Fruit fly (Drosophila melanogaster) whole organism, wandering third instar larva: ENCODE data around the gene Osi24.

ENCODE experiments used
- CG32264 ChIP-seq: fragments of 200-800 bp; sonication (Bioruptor generic); optimal IDR thresholded peaks from 2 replicates; lab custom pipeline; 2016; ENCODE audit warnings: missing biosample characterization, missing genetic modification characterization
- CG9705 ChIP-seq: fragments of 200-800 bp; sonication (Bioruptor generic); optimal IDR thresholded peaks from 2 replicates; lab custom pipeline; 2018; ENCODE audit warnings: missing biosample characterization, mild to moderate bottlenecking, missing genetic modification characterization
- CrebA ChIP-seq: fragments of 200-800 bp; sonication (Bioruptor generic); optimal IDR thresholded peaks from 2 replicates; lab custom pipeline; 2016; ENCODE audit warnings: missing biosample characterization, mild to moderate bottlenecking, missing genetic modification characterization, borderline replicate concordance
- Dif ChIP-seq: fragments of 200-275, 200-300 bp; sonication (Bioruptor generic); optimal IDR thresholded peaks from 2 replicates; lab custom pipeline; 2018; ENCODE audit warnings: missing biosample characterization, missing genetic modification characterization; ENCODE audit not compliant: partially characterized antibody
- GATAd ChIP-seq: sonication (Bioruptor generic); optimal IDR thresholded peaks from 2 replicates; lab custom pipeline; 2016; ENCODE audit warnings: missing biosample characterization, missing genetic modification characterization
- HLH106 ChIP-seq: fragments of 200-800 bp; optimal IDR thresholded peaks from 3 replicates; lab custom pipeline; 2019; ENCODE audit warnings: missing biosample characterization, mild to moderate bottlenecking, missing genetic modification characterization, moderate library complexity
- Hr83 ChIP-seq: fragments of 200-300 bp; sonication (Bioruptor generic); optimal IDR thresholded peaks from 2 replicates; lab custom pipeline; 2016; ENCODE audit warnings: missing biosample characterization, mild to moderate bottlenecking, missing genetic modification characterization, moderate library complexity; ENCODE audit not compliant: poor library complexity, severe bottlenecking
- Jra ChIP-seq: sonication (Bioruptor generic); optimal IDR thresholded peaks from 2 replicates; lab custom pipeline; 2016; ENCODE audit warnings: missing biosample characterization, missing genetic modification characterization
- Mio ChIP-seq: sonication (Bioruptor generic); optimal IDR thresholded peaks from 2 replicates; lab custom pipeline; 2016; ENCODE audit warnings: missing biosample characterization, missing genetic modification characterization
- Myc ChIP-seq: fragments of >200 bp; optimal IDR thresholded peaks from 2 replicates; lab custom pipeline; 2017
- N ChIP-seq: fragments of >200 bp; optimal IDR thresholded peaks from 2 replicates; lab custom pipeline; 2018; ENCODE audit warnings: missing biosample characterization, missing external identifiers, missing genetic modification characterization
- OdsH ChIP-seq: fragments of 200-800 bp; sonication (Bioruptor generic); optimal IDR thresholded peaks from 2 replicates; lab custom pipeline; 2016; ENCODE audit warnings: missing biosample characterization, mild to moderate bottlenecking, missing genetic modification characterization
- Rel ChIP-seq, 2 experiments: fragments of 200-800 bp; sonication (Bioruptor generic) in 1 of 2; optimal IDR thresholded peaks; 2 replicates in 1 of 2; 3 replicates in 1 of 2; lab custom pipeline; 2016 to 2019; ENCODE audit warnings: mild to moderate bottlenecking in 2 of 2, missing biosample characterization in 2 of 2, missing genetic modification characterization in 2 of 2, moderate library complexity in 1 of 2
- Sp1 ChIP-seq: fragments of 200-800 bp; sonication (Bioruptor generic); optimal IDR thresholded peaks from 3 replicates; lab custom pipeline; 2019; ENCODE audit warnings: missing biosample characterization, mild to moderate bottlenecking, missing genetic modification characterization, moderate library complexity
- Vsx2 ChIP-seq: fragments of 200-300, 225-300 bp; sonication (Bioruptor generic); optimal IDR thresholded peaks from 2 replicates; lab custom pipeline; 2018; ENCODE audit warnings: missing biosample characterization, missing genetic modification characterization; ENCODE audit not compliant: partially characterized antibody
- br ChIP-seq: fragments of 200-800 bp; sonication (Bioruptor generic); optimal IDR thresholded peaks from 2 replicates; lab custom pipeline; 2016; ENCODE audit warnings: missing biosample characterization, missing genetic modification characterization
- brk ChIP-seq: fragments of 200-800 bp; sonication (Bioruptor generic); optimal IDR thresholded peaks from 2 replicates; lab custom pipeline; 2016; ENCODE audit warnings: missing biosample characterization, mild to moderate bottlenecking, missing genetic modification characterization
- dsf ChIP-seq: sonication (Bioruptor generic); optimal IDR thresholded peaks from 2 replicates; lab custom pipeline; 2016; ENCODE audit warnings: missing biosample characterization, missing genetic modification characterization, borderline replicate concordance
- ey ChIP-seq: fragments of 200-800 bp; sonication (Bioruptor generic); optimal IDR thresholded peaks from 2 replicates; lab custom pipeline; 2016; ENCODE audit warnings: missing biosample characterization, missing genetic modification characterization
- foxo ChIP-seq, 2 experiments: fragments of 200-800 bp; sonication (Bioruptor generic); optimal IDR thresholded peaks; 2 replicates in 1 of 2; 3 replicates in 1 of 2; lab custom pipeline; 2016 to 2017; ENCODE audit warnings: missing biosample characterization in 2 of 2, missing genetic modification characterization in 2 of 2
- fru ChIP-seq: fragments of 200-800 bp; sonication (Bioruptor generic); optimal IDR thresholded peaks from 3 replicates; lab custom pipeline; 2016; ENCODE audit warnings: missing biosample characterization, mild to moderate bottlenecking, missing genetic modification characterization
- h ChIP-seq: fragments of 200-800 bp; sonication (Bioruptor generic); optimal IDR thresholded peaks from 3 replicates; lab custom pipeline; 2016; ENCODE audit warnings: missing biosample characterization, mild to moderate bottlenecking, missing genetic modification characterization
- jim ChIP-seq: fragments of 175-275, 200-325 bp; sonication (Bioruptor generic); optimal IDR thresholded peaks from 2 replicates; lab custom pipeline; 2016; ENCODE audit warnings: missing biosample characterization, mild to moderate bottlenecking, missing genetic modification characterization
- lola ChIP-seq: fragments of >200 bp; optimal IDR thresholded peaks from 2 replicates; lab custom pipeline; 2017; ENCODE audit warnings: missing biosample characterization, missing genetic modification characterization
- pan ChIP-seq: fragments of >200 bp; optimal IDR thresholded peaks from 2 replicates; lab custom pipeline; 2017
- sage ChIP-seq: fragments of 200-800 bp; sonication (Bioruptor generic); optimal IDR thresholded peaks from 2 replicates; lab custom pipeline; 2016; ENCODE audit warnings: missing biosample characterization, mild to moderate bottlenecking, missing genetic modification characterization
- sv ChIP-seq: fragments of 200-800 bp; sonication (Bioruptor generic); optimal IDR thresholded peaks from 3 replicates; lab custom pipeline; 2016; ENCODE audit warnings: missing biosample characterization, missing genetic modification characterization
- usp ChIP-seq: fragments of >200 bp; optimal IDR thresholded peaks from 2 replicates; lab custom pipeline; 2017; ENCODE audit warnings: missing biosample characterization, missing genetic modification characterization
- woc ChIP-seq: sonication (Bioruptor generic); optimal IDR thresholded peaks from 2 replicates; lab custom pipeline; 2016; ENCODE audit warnings: missing biosample characterization, mild to moderate bottlenecking, missing genetic modification characterization

Osi24 gene

dm6 chr3R:6234189-6234758 is 35.7 kb downstream of the Osi24 start, which contains the start of gene Osi6:
Gene Osi6 (plus strand): TSS chr3R:6234708.
- no peak for TF ChIP-seq Dif (GFP tag; lab: Kevin White, UChicago)
- no peak for TF ChIP-seq jim (GFP tag; lab: Kevin White, UChicago)
- no peak for TF ChIP-seq GATAd (GFP tag; lab: Kevin White, UChicago)
- no peak for TF ChIP-seq Sp1 (GFP tag; lab: Kevin White, UChicago)
- no peak for TF ChIP-seq N
- TF ChIP-seq woc (GFP tag; lab: Kevin White, UChicago) = no peak
- TF ChIP-seq CrebA (GFP tag; lab: Kevin White, UChicago) = no peak

dm6 chr3R:6238977-6239376 is 40.4 kb downstream of the Osi24 start:
- TF ChIP-seq usp (GFP tag; lab: Kevin White, UChicago) = no peak
- TF ChIP-seq Myc (lab: Kevin White, UChicago) = peak; percentile 53
- TF ChIP-seq GATAd (GFP tag; lab: Kevin White, UChicago) = no peak
- TF ChIP-seq fru (GFP tag; lab: Kevin White, UChicago) = no peak

DNA sequence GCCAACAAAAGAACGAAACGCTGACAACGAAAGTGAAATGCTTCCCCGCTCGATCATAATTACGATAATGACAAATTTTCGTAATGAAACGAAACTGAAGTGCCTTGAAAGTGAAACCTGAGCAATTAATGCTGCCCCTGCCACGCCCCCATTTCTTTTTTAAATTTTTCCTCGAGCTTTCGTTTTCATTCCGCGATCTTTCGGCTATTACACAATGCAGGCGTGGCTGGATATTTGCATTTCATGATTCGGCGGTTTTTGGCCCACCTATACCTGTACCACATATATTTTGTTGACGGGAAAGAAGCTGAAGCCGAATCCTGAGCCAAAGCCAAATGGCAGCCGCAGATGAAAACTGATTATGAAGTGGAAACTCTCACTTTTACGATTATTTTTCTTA is 41.7 kb downstream of the Osi24 start:
- TF ChIP-seq N (no peak), Mio (GFP tag; lab: Kevin White, UChicago) (no peak), CG32264 (no peak), CrebA (GFP tag; lab: Kevin White, UChicago) (no peak), dsf (GFP tag; lab: Kevin White, UChicago) (no peak), Sp1 (GFP tag; lab: Kevin White, UChicago) (no peak), lola (GFP tag; lab: Kevin White, UChicago) (no peak)

dm6 chr3R:6241289-6241688 is 42.7 kb downstream of the Osi24 start:
- no peak for TF ChIP-seq lola (GFP tag; lab: Kevin White, UChicago)
- TF ChIP-seq CG9705 (GFP tag; lab: Kevin White, UChicago) = no peak
- no peak for TF ChIP-seq h (GFP tag; lab: Kevin White, UChicago)
- no peak for TF ChIP-seq HLH106 (tag; lab: Kevin White, UChicago)
- TF ChIP-seq pan (lab: Kevin White, UChicago) = no peak
- TF ChIP-seq GATAd (GFP tag; lab: Kevin White, UChicago) = no peak
- TF ChIP-seq br = no peak
- TF ChIP-seq Dif (GFP tag; lab: Kevin White, UChicago) = no peak
- no peak for TF ChIP-seq sv (GFP tag; lab: Kevin White, UChicago)
- no peak for TF ChIP-seq CrebA (GFP tag; lab: Kevin White, UChicago)
- no peak for TF ChIP-seq brk (GFP tag; lab: Kevin White, UChicago)
- TF ChIP-seq ey = no peak
- TF ChIP-seq Mio (GFP tag; lab: Kevin White, UChicago) = no peak
- TF ChIP-seq foxo (GFP tag; optimal IDR thresholded peaks at IDR 0.05; lab: Kevin White, UChicago) = no peak
- TF ChIP-seq N = no peak
- no peak for TF ChIP-seq Hr83 (GFP tag; lab: Kevin White, UChicago)

dm6 chr3R:6244035-6244434 is 45.4 kb downstream of the Osi24 start:
- TF ChIP-seq brk (GFP tag; lab: Kevin White, UChicago) (no peak), Dif (GFP tag; lab: Kevin White, UChicago) (no peak)

DNA sequence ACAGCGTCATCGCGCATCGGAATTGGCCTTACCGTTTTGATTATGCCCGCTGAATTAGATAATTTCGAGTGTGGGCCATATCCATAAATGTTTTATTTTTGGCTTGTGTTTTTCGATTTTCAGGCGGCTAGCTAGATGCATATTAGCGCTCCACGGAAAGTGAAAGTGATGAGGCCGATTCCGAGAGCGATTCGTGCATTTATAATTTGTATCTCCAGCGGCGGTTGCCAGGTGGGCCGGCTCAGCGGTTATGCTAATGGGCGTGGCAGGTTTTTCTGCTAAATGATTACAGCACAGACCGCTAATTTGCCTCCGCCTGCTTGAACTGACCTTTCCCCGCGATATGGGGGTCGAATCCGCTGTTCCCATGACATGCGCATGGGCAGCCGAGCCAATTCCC is 46.4 kb downstream of the Osi24 start:
- TF ChIP-seq HLH106 (tag; lab: Kevin White, UChicago) (no peak), N (no peak), sv (GFP tag; lab: Kevin White, UChicago) (no peak), OdsH (GFP tag; lab: Kevin White, UChicago) (no peak), Jra (no peak), ey (no peak), CG9705 (GFP tag; lab: Kevin White, UChicago) (no peak), foxo (GFP tag; optimal IDR thresholded peaks at IDR 0.05; lab: Kevin White, UChicago) (no peak), jim (GFP tag; lab: Kevin White, UChicago) (no peak), dsf (GFP tag; lab: Kevin White, UChicago) (no peak), woc (GFP tag; lab: Kevin White, UChicago) (no peak), CG32264 (no peak), Vsx2 (no peak), Rel (GFP tag; optimal IDR thresholded peaks at IDR 0.05; lab: Kevin White, UChicago) (no peak), Rel (tag; optimal IDR thresholded peaks at IDR 0.05; lab: Kevin White, UChicago) (no peak), sage (GFP tag; lab: Kevin White, UChicago) (no peak), Sp1 (GFP tag; lab: Kevin White, UChicago) (no peak), br (no peak)
